Fruit fly (Drosophila melanogaster) whole organism: ENCODE results near the gene mRpL40.

Experiments used
- CG8478 ChIP-seq: fragments of >200 bp; optimal IDR thresholded peaks from 2 replicates; lab custom pipeline; 2018; ENCODE audit warnings: inconsistent platforms
- Dll ChIP-seq: fragments of >200 bp; optimal IDR thresholded peaks from 2 replicates; lab custom pipeline; 2017
- EcR ChIP-seq, 2 experiments: fragments of >200 bp; optimal IDR thresholded peaks; 2 replicates each; lab custom pipeline; 2017; ENCODE audit warnings: missing biosample characterization in 2 of 2, missing genetic modification characterization in 2 of 2, missing genetic modification reagents in 2 of 2
- pan ChIP-seq: fragments of >200 bp; optimal IDR thresholded peaks from 2 replicates; lab custom pipeline; 2017
- psq ChIP-seq: fragments of >200 bp; optimal IDR thresholded peaks from 2 replicates; lab custom pipeline; 2017
- usp ChIP-seq: fragments of >200 bp; optimal IDR thresholded peaks from 2 replicates; lab custom pipeline; 2017; ENCODE audit warnings: missing biosample characterization, missing genetic modification characterization, mixed read lengths

The mRpL40 gene

DNA sequence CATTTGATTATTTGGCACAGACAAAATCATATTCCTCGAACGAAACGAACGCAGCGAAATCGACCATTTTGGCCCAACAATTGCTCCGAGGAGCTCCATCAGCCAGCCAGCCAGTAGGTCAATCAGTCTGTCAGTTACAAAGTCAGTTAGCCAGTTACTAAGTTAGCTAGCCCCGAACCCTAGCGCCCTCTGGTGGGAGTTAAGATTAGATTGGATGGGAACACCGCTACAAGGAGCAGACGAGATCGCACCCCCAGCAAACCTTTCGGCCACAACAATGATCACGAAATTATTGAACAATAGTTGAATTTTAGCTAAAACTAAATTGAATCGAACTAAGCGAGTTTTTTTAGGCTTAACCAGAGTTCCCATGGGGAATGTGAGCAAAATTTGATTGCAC, 13.8 kb upstream of the mRpL40 start:
- TF ChIP-seq pan (lab: Kevin White, UChicago) (no peak), usp (GFP tag; lab: Kevin White, UChicago) (no peak), CG8478 (lab: Kevin White, UChicago) (no peak), EcR (GFP tag; optimal IDR thresholded peaks at IDR 0.05; lab: Kevin White, UChicago) (no peak), psq (lab: Kevin White, UChicago) (no peak), Dll (lab: Kevin White, UChicago) (no peak)

DNA sequence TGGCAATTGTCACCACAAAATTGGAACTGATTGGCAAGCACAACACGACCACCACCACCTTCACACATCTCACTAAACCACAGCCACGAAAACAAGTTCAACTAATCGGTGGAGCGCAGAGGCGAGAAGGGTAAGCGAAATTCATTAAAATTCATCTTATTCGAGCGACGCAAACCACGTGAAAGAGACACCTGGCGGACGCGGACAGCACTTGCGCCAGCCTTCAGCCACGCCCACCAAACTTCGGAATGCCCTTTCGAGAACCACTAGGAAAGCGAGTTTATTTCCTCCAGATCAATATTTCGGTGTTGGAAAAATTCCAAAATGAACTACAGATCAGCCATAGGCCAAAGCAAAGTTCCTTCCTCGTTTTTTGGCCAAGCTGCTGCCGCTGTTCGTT, 12.2 kb upstream of the mRpL40 start:
- TF ChIP-seq CG8478 (lab: Kevin White, UChicago), result no peak
- TF ChIP-seq usp (GFP tag; lab: Kevin White, UChicago), result no peak
- no peak for TF ChIP-seq pan (lab: Kevin White, UChicago)
- no peak for TF ChIP-seq Dll (lab: Kevin White, UChicago)
- TF ChIP-seq EcR (GFP tag; optimal IDR thresholded peaks at IDR 0.05; lab: Kevin White, UChicago), result no peak
- TF ChIP-seq psq (lab: Kevin White, UChicago), result no peak

DNA sequence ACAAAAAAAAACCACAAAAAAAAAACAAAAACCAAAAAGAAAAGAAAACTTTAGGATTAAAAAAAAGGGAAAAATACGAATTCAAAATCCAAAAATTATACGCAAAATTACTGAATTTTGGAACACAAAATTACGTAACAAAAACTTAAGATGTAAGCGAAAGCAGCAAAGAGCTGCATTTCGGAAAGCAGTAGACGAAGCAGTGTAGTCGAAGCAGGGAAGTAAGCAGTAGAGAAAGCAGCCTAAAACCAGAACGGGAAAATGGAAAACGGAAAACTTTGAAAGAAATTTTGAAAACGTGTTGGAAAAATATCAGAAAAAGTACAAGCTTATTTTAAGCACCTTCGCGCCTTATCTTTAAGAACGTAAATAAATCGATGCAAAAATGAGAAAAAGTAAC, 4.8 kb upstream of the mRpL40 start:
- no peak for TF ChIP-seq psq (lab: Kevin White, UChicago)
- no peak for TF ChIP-seq Dll (lab: Kevin White, UChicago)
- TF ChIP-seq CG8478 (lab: Kevin White, UChicago), result no peak
- no peak for TF ChIP-seq pan (lab: Kevin White, UChicago)
- TF ChIP-seq EcR (GFP tag; optimal IDR thresholded peaks at IDR 0.05; lab: Kevin White, UChicago), result no peak
- TF ChIP-seq usp (GFP tag; lab: Kevin White, UChicago), result no peak

DNA sequence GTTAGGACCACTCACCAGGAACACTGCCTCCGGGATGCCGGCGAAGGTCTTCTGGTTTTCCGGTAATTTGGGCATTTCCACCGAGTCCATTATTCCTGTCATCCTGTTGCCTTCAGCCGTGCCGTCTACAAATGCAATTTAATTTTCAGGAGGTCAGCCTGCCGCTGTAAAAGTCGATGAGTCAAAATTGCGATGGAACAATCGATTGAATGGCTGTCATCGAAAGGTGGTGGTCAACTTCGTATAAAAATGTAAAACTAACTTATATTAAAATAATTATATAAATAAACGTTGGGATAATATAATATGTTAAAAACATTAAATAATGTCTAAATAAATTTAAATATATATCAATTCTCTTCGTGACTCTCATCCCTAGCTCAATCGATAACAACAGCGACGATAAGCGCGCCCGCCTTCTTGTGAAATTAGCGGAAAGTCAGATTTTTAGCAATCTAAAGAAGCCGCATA, 2.0 kb downstream of the mRpL40 start, which contains the start of the genes mgr and Irbp:
Gene mgr, minus strand, starts transcription at position 209 of the 471 bp plus-strand sequence.
Gene Irbp, plus strand, starts transcription at position 381 of the 471 bp plus-strand sequence.
- TF ChIP-seq Dll (lab: Kevin White, UChicago) (no peak), usp (GFP tag; lab: Kevin White, UChicago) (no peak), psq (lab: Kevin White, UChicago) (no peak), CG8478 (lab: Kevin White, UChicago) (no peak), pan (lab: Kevin White, UChicago) (no peak)

DNA sequence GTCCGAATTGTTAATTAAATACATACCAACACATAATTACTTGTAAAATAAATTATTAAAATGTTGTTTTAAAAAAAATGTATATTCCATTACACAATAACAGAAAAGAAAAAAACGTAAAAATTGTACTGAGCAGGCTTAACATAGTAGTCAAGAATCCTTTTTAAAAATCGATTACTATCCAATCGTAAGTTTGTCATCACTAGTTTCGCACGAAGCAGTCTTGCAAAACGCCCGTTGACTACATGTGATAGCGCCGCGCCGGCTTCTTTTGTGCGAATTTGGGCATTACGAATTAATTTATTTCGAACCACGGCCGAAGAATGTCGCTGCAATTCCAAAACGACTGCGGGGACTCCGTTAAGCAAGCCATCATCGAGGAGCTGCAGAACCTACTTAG, 4.7 kb downstream of the mRpL40 start, which contains the start of gene Ipo9:
Gene Ipo9, plus strand, starts transcription at position 152 of the 400 bp plus-strand sequence.
- no peak for TF ChIP-seq pan (lab: Kevin White, UChicago)
- TF ChIP-seq usp (GFP tag; lab: Kevin White, UChicago), result no peak
- TF ChIP-seq CG8478 (lab: Kevin White, UChicago), result no peak
- no peak for TF ChIP-seq Dll (lab: Kevin White, UChicago)
- no peak for TF ChIP-seq psq (lab: Kevin White, UChicago)
- TF ChIP-seq EcR (GFP tag; optimal IDR thresholded peaks at IDR 0.05; lab: Kevin White, UChicago), result no peak

DNA sequence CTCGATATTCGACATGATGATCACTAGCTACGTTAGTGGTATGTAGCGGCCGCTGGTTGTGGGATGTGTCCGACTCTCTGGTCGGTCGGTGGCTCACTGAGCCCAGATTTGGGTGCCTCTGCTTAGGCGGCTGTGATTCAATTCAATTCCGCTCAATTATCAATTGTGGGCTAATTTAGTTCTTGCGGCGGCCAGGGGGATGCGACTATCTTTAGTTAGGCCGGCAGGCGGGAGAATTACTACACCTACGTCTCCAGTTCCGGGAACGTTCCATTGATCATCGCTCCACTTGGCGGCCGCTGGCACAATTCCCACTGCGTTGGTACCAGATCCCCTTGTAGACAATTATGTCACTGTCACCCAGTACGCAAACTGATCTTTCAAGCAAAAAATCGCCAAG, 10.8 kb downstream of the mRpL40 start, which contains the start of the genes bumpel and CG45676:
Gene bumpel, minus strand, starts transcription at position 101 of the 400 bp plus-strand sequence.
Gene CG45676, plus strand, starts transcription at position 318 of the 400 bp plus-strand sequence.
- TF ChIP-seq Dll (lab: Kevin White, UChicago), result no peak
- no peak for TF ChIP-seq EcR (GFP tag; optimal IDR thresholded peaks at IDR 0.05; lab: Kevin White, UChicago)
- no peak for TF ChIP-seq pan (lab: Kevin White, UChicago)
- TF ChIP-seq CG8478 (lab: Kevin White, UChicago), result no peak
- TF ChIP-seq psq (lab: Kevin White, UChicago), result no peak
- no peak for TF ChIP-seq usp (GFP tag; lab: Kevin White, UChicago)

DNA sequence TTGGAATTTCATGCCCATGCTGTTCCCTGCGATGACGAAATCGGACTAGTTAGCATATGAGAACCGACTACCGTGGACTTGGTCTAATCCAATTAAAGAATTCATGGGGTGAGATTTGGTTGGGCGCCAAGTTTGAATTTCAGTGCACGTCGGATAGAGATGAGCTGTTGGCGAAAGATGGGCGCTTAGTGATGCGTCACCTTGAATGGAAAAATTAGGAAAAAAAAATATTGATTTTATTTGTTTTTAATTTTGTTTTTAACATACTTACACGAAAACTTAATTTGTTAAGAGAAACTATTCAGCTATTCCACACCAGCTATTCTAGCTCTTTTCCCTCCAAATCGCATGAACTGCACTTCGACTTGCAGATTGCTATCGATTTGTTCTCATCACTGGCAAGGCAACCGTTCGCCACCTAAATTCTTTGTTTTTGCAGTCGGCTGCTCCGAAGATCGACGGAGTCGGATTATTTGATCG, 14.0 kb downstream of the mRpL40 start, which contains the start of the genes ninaG and Sptz:
Gene ninaG, minus strand, starts transcription at position 51 of the 480 bp plus-strand sequence.
Gene Sptz, plus strand, starts transcription at position 450 of the 480 bp plus-strand sequence.
- TF ChIP-seq CG8478 (lab: Kevin White, UChicago), result no peak
- no peak for TF ChIP-seq EcR (GFP tag; optimal IDR thresholded peaks at IDR 0.05; lab: Kevin White, UChicago)
- TF ChIP-seq psq (lab: Kevin White, UChicago), result no peak
- no peak for TF ChIP-seq pan (lab: Kevin White, UChicago)
- TF ChIP-seq usp (GFP tag; lab: Kevin White, UChicago), result no peak
- TF ChIP-seq Dll (lab: Kevin White, UChicago), result no peak

DNA sequence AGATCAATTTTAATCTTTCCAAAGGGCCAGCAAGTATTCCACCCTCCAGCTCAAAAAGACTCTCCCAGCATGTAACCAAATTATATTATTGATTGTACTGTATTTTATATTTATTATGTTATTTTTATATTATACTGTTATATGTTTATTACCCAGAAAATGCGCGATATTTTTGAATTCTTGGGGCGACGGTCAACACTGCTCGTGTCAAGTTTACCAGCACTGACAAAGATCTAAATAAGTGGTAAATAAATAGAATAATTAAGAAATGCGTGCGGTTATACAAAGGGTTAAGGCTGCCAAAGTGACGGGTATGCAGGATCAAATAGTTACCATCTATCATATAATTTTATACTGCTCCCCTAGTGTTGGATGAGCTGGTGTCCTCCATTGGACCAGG, 22.1 kb downstream of the mRpL40 start, which contains the start of gene Dtd:
Gene Dtd, plus strand, starts transcription at position 248 of the 400 bp plus-strand sequence.
- no peak for TF ChIP-seq psq (lab: Kevin White, UChicago)
- TF ChIP-seq CG8478 (lab: Kevin White, UChicago), result no peak
- no peak for TF ChIP-seq Dll (lab: Kevin White, UChicago)
- no peak for TF ChIP-seq pan (lab: Kevin White, UChicago)
- no peak for TF ChIP-seq usp (GFP tag; lab: Kevin White, UChicago)
- no peak for TF ChIP-seq EcR (GFP tag; optimal IDR thresholded peaks at IDR 0.05; lab: Kevin White, UChicago)

DNA sequence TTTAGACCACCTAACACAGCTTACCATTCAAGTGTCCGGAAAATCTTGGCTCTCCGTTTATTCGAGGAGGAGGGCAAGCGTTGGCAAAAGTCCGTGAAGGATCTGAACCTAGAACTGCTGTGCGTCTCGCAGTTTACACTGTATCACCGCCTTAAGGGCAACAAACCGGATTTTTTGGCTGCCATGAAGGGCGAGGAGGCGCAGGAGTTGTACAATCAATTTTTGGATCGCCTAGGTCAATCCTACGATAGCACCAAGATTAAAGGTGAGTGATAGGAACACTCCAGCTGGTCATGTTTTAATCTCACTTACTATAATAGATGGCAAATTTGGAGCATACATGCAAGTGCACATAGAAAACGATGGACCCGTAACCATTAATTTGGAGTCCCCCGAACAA, 22.6 kb downstream of the mRpL40 start:
- TF ChIP-seq pan (lab: Kevin White, UChicago) (no peak), Dll (lab: Kevin White, UChicago) (no peak)

DNA sequence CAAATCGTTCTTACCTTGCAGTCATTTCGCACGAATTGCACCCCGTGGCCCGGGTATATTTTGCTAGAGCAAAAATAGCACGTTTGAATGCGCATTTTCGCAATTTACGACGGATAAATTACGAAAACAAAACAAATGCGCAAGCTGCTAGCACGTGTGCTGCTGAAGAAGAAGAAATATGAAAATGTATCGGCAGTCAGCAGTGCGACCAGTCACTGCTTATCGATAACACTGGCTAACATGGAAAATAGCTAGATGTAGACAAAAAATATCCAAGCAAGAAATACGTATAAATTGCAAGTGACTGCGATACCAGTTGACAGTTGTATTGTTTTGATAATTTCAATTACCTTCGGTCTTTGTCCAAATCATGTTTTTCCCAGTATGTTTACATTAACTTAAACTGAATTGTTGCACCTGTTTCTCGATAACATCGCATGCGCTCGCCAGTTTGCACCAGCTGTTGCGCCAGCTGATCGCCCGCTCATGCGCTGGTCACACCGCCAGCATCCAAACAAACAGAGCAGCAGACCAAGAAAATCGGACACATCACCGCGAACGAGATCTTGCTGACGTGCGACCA, 23.8 kb downstream of the mRpL40 start, which contains the start of the genes RpL24-like and CG5276:
Gene RpL24-like, minus strand, starts transcription at position 188 of the 583 bp plus-strand sequence.
Gene CG5276, plus strand, starts transcription at position 344 of the 583 bp plus-strand sequence.
- TF ChIP-seq EcR (GFP tag; optimal IDR thresholded peaks at IDR 0.05; lab: Kevin White, UChicago) (no peak), psq (lab: Kevin White, UChicago) (no peak), CG8478 (lab: Kevin White, UChicago) (no peak), Dll (lab: Kevin White, UChicago) (no peak), usp (GFP tag; lab: Kevin White, UChicago) (no peak), pan (lab: Kevin White, UChicago) (no peak)
